Worm (Caenorhabditis elegans): ENCODE data around the gene cpg-19.

The cpg-19 gene

DNA sequence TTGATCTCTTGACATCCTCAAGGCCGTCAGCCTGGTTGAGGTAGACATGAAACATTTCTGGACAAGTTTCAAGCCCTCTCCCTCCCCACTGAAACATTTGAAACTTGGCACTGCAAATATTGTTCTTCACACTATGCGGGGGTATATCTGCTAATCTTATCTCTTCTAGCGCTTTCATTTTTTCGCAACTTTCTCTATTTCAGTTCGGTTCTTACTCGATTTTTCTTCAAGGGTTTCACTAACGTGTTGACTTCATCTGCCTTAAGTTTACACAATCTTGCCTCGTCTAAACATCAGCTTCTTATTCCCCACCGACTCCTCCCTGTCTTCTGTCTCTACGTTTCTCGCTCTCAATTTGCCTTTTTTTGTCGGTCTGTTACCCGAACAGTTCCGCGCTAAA lies 8.2 kb downstream of the cpg-19 start:
- TF ChIP-seq ZK546.5 (tag; optimal IDR thresholded peaks at IDR 0.05), result no peak
- peak; percentile 58 for TF ChIP-seq blmp-1 (tag; optimal IDR thresholded peaks at IDR 0.05; ENCODE audit: insufficient read depth)
- TF ChIP-seq nhr-77 (tag; optimal IDR thresholded peaks at IDR 0.05), result no peak
- no peak for TF ChIP-seq Y55F3AM.14 (GFP tag; optimal IDR thresholded peaks at IDR 0.05)
- no peak for TF ChIP-seq aly-2 (tag; optimal IDR thresholded peaks at IDR 0.05)
- no peak for TF ChIP-seq mab-5 (tag; optimal IDR thresholded peaks at IDR 0.05)
- TF ChIP-seq F13H6.1 (tag; optimal IDR thresholded peaks at IDR 0.05), result no peak
- TF ChIP-seq peb-1 (tag; optimal IDR thresholded peaks at IDR 0.05), result no peak

DNA sequence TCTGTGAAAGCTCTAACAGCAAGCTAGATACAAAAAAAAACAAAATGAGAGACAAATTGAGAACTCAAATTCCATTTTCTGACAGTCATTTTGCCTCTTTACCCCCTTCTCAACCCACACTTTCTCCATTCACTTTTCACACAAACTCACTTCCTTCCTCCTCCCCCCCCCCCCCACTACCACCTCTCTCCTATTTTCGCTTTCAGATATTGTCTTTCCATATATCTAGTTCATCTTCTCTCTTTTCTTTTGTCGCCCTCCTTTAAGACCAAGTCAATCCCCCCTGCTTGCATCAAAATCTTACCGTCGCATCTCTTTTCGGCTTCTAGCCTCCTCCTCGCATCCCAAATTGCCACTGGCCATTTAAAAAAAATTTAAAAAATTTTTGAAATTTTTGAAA lies 10.2 kb downstream of the cpg-19 start:
- no peak for TF ChIP-seq nhr-12 (tag; optimal IDR thresholded peaks at IDR 0.05)
- peak; percentile 94 for TF ChIP-seq blmp-1 (tag; optimal IDR thresholded peaks at IDR 0.05; ENCODE audit: insufficient read depth)
- no peak for TF ChIP-seq mdl-1 (tag; optimal IDR thresholded peaks at IDR 0.05)
- TF ChIP-seq lin-13 (GFP tag; optimal IDR thresholded peaks at IDR 0.05), result no peak
- TF ChIP-seq elt-3 (tag; optimal IDR thresholded peaks at IDR 0.05), result no peak

DNA sequence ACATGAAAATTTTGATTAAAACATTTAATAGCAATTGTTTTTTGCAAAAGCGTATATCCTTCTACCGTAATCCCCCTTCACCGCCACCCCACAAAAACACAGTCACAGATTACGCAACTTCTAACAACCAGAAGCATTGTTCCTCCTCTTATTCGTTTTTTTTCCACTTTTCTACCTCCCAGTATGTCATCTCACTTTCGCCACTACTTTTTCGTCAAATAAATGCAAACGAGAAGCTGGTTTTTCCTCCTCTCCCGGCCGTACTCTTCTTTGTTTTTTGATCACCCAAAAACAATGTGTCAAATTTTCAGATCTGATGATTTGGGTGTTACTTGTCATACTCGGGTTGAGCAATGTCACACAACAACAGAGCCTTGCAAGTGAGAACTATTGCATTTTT lies 11.4 kb downstream of the cpg-19 start, which contains the start of gene C06G1.1:
TSS of gene C06G1.1 (plus strand) at position 301 of the 400 bp plus-strand sequence.
- no peak for TF ChIP-seq skn-1 (tag; optimal IDR thresholded peaks at IDR 0.05)
- TF ChIP-seq mab-5 (tag; optimal IDR thresholded peaks at IDR 0.05), result no peak
- TF ChIP-seq snpc-4 (tag; optimal IDR thresholded peaks at IDR 0.05), result no peak
- no peak for TF ChIP-seq ama-1 (optimal IDR thresholded peaks at IDR 0.05)
- no peak for TF ChIP-seq alr-1 (tag; optimal IDR thresholded peaks at IDR 0.05)
- no peak for TF ChIP-seq ztf-4 (tag; optimal IDR thresholded peaks at IDR 0.05)
- no peak for TF ChIP-seq unc-62 (GFP tag; optimal IDR thresholded peaks at IDR 0.05)
- TF ChIP-seq dmd-4 (tag; optimal IDR thresholded peaks at IDR 0.05), result no peak
- TF ChIP-seq lsy-2 (tag; optimal IDR thresholded peaks at IDR 0.05), result no peak
- TF ChIP-seq elt-1 (tag; optimal IDR thresholded peaks at IDR 0.05), result no peak
- TF ChIP-seq ztf-1 (GFP tag; conservative IDR thresholded peaks at IDR 0.05), result no peak
- no peak for TF ChIP-seq lin-13 (GFP tag; optimal IDR thresholded peaks at IDR 0.05)
- TF ChIP-seq crh-2 (tag; optimal IDR thresholded peaks at IDR 0.05), result no peak
- TF ChIP-seq R02D3.7 (tag; optimal IDR thresholded peaks at IDR 0.05), result no peak
- no peak for TF ChIP-seq sma-3 (GFP tag; optimal IDR thresholded peaks at IDR 0.05)
- TF ChIP-seq ceh-16 (tag; optimal IDR thresholded peaks at IDR 0.05), result no peak
- TF ChIP-seq lin-39 (tag; optimal IDR thresholded peaks at IDR 0.05), result no peak
- no peak for TF ChIP-seq unc-39 (tag; optimal IDR thresholded peaks at IDR 0.05)
- no peak for TF ChIP-seq nhr-129 (tag; optimal IDR thresholded peaks at IDR 0.05)

DNA sequence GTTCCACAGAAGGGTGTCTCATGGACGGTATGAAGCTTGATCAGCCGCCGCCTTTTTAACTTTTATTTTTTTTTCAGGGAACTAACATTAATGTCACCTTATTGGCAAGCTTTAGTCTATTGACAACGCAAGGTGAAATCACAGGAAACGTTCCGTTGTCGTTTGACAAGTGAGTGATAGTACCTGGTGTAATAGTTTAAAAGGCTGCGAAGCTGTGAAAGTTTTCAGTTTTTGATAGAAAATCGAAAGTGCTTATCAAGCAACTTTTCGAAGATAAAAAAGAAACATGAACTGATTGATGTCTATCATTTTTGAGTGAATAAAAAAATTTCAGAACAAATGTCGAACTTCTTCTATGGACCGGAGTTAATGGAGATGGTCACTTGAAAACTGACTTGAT lies 12.5 kb downstream of the cpg-19 start:
- TF ChIP-seq ama-1 (optimal IDR thresholded peaks at IDR 0.05) (no peak), ceh-16 (tag; optimal IDR thresholded peaks at IDR 0.05) (no peak), blmp-1 (tag; optimal IDR thresholded peaks at IDR 0.05; ENCODE audit: insufficient read depth) (peak; percentile 54), nhr-12 (tag; optimal IDR thresholded peaks at IDR 0.05) (no peak), elt-1 (tag; optimal IDR thresholded peaks at IDR 0.05) (no peak), mab-5 (tag; optimal IDR thresholded peaks at IDR 0.05) (no peak), C34F6.9 (tag; optimal IDR thresholded peaks at IDR 0.05) (no peak), egl-27 (tag; optimal IDR thresholded peaks at IDR 0.05) (no peak)

DNA sequence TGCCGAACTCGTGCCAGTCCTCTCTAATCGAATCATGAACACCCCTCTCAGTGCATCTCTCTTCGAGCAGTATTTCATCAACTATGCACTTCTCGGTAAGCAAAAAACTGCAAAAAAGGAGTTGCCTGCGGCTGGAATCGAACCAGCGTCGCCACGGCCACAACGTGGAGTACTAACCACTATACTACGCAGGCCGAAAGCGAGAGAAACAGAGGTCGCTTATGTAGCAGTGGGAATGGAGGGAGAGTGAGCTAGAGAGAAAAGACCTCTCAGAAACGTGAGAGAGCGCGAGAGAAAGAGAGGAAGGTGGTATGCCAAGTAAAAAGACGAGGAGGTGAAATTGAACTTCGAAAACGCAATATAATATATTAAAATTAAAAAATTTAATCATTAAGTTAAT lies 13.1 kb downstream of the cpg-19 start:
- TF ChIP-seq aly-2 (tag; optimal IDR thresholded peaks at IDR 0.05) (no peak), ztf-4 (tag; optimal IDR thresholded peaks at IDR 0.05) (peak; percentile 30), ama-1 (optimal IDR thresholded peaks at IDR 0.05) (no peak), nhr-25 (tag; optimal IDR thresholded peaks at IDR 0.05) (peak; percentile 35), egl-27 (tag; optimal IDR thresholded peaks at IDR 0.05) (peak; percentile 79), ztf-1 (GFP tag; conservative IDR thresholded peaks at IDR 0.05) (no peak), nhr-11 (tag; optimal IDR thresholded peaks at IDR 0.05) (no peak), crh-2 (tag; optimal IDR thresholded peaks at IDR 0.05) (peak; percentile 91), lin-13 (GFP tag; optimal IDR thresholded peaks at IDR 0.05) (peak; percentile 51), nhr-12 (tag; optimal IDR thresholded peaks at IDR 0.05) (no peak), R02D3.7 (tag; optimal IDR thresholded peaks at IDR 0.05) (no peak), ZK546.5 (tag; optimal IDR thresholded peaks at IDR 0.05) (no peak), mbf-1 (tag; optimal IDR thresholded peaks at IDR 0.05) (no peak), lsy-2 (tag; optimal IDR thresholded peaks at IDR 0.05) (peak; percentile 65 to 69), unc-55 (GFP tag; optimal IDR thresholded peaks at IDR 0.05) (peak; percentile 92), sma-3 (GFP tag; optimal IDR thresholded peaks at IDR 0.05) (peak; percentile 79), sem-4 (tag; optimal IDR thresholded peaks at IDR 0.05) (peak; percentile 7), peb-1 (tag; optimal IDR thresholded peaks at IDR 0.05) (no peak), fos-1 (tag; optimal IDR thresholded peaks at IDR 0.05) (peak; percentile 82), nhr-237 (tag; optimal IDR thresholded peaks at IDR 0.05) (no peak), elt-1 (tag; optimal IDR thresholded peaks at IDR 0.05) (no peak), ceh-16 (tag; optimal IDR thresholded peaks at IDR 0.05) (no peak), blmp-1 (tag; optimal IDR thresholded peaks at IDR 0.05; ENCODE audit: insufficient read depth) (peak; percentile 13), nhr-10 (tag; optimal IDR thresholded peaks at IDR 0.05) (no peak), ztf-11 (tag; optimal IDR thresholded peaks at IDR 0.05) (no peak), zag-1 (tag; optimal IDR thresholded peaks at IDR 0.05) (peak; percentile 64), nhr-6 (tag; optimal IDR thresholded peaks at IDR 0.05) (peak; percentile 65), C34F6.9 (tag; optimal IDR thresholded peaks at IDR 0.05) (peak; percentile 76), nhr-23 (tag; optimal IDR thresholded peaks at IDR 0.05) (no peak), dmd-4 (tag; optimal IDR thresholded peaks at IDR 0.05) (no peak), snpc-4 (tag; optimal IDR thresholded peaks at IDR 0.05) (peak; percentile 71), lin-11 (tag; optimal IDR thresholded peaks at IDR 0.05) (peak; percentile 54)
